Worm (Caenorhabditis elegans) whole organism, early embryonic: ENCODE measurements around the gene B0273.115.

Source experiments
- aly-1 ChIP-seq: sonication (generic microtip); optimal IDR thresholded peaks from 2 replicates; lab custom pipeline; 2016; ENCODE audit warnings: missing genetic modification characterization, missing compliant biosample characterization
- ama-1 ChIP-seq: fragments of 150-350 bp; optimal IDR thresholded peaks from 2 replicates; lab custom pipeline; 2014
- ceh-13 ChIP-seq: fragments of 200-800 bp; sonication (Bioruptor generic); optimal IDR thresholded peaks from 2 replicates; lab custom pipeline; 2018; ENCODE audit warnings: mild to moderate bottlenecking, missing genetic modification characterization, missing compliant biosample characterization
- ceh-36 ChIP-seq: sonication (generic microtip); optimal IDR thresholded peaks from 2 replicates; lab custom pipeline; 2016; ENCODE audit warnings: missing genetic modification characterization, inconsistent platforms, missing compliant biosample characterization
- ets-7 ChIP-seq: sonication (generic microtip); optimal IDR thresholded peaks from 2 replicates; lab custom pipeline; 2016; ENCODE audit warnings: missing genotype, missing genetic modification characterization, missing compliant biosample characterization
- flt-1 ChIP-seq: fragments of 200-800 bp; sonication (Bioruptor generic); IDR thresholded peaks from 2 replicates; pipeline ENCODE4 v1.3.6; 2022; ENCODE audit warnings: missing genetic modification characterization, missing compliant biosample characterization
- hmbx-1 ChIP-seq: sonication (generic microtip); optimal IDR thresholded peaks from 2 replicates; lab custom pipeline; 2016; ENCODE audit warnings: mild to moderate bottlenecking, missing genetic modification characterization, missing compliant biosample characterization
- hnd-1 ChIP-seq: sonication (generic microtip); optimal IDR thresholded peaks from 2 replicates; lab custom pipeline; 2016; ENCODE audit warnings: missing genetic modification characterization, missing compliant biosample characterization
- pes-1 ChIP-seq: fragments of 200-800 bp; sonication (Bioruptor generic); IDR thresholded peaks from 2 replicates; pipeline ENCODE4 v1.3.6; 2022; ENCODE audit warnings: missing genetic modification reagents, missing genetic modification characterization, missing compliant biosample characterization
- sea-1 ChIP-seq: fragments of 200-800 bp; sonication (Bioruptor generic); conservative IDR thresholded peaks from 2 replicates; pipeline ENCODE4 v1.3.6; 2022; ENCODE audit warnings: missing genetic modification characterization, missing compliant biosample characterization
- tra-4 ChIP-seq: sonication (generic microtip); optimal IDR thresholded peaks from 2 replicates; lab custom pipeline; 2017; ENCODE audit warnings: missing genetic modification characterization, missing compliant biosample characterization

ce11 chrIV:5473098-5473497, 17.9 kb downstream of the B0273.115 start:
- TF ChIP-seq sea-1 (GFP tag; lab: Robert Waterston, UW) (no peak), pes-1 (GFP tag; lab: Robert Waterston, UW) (no peak), ama-1 (lab: Kevin White, UChicago) (no peak), tra-4 (tag; lab: Kevin White, UChicago) (no peak), flt-1 (GFP tag; lab: Robert Waterston, UW) (no peak), ceh-13 (GFP tag; lab: Kevin White, UChicago) (no peak), ceh-36 (no peak), aly-1 (no peak), hmbx-1 (tag; lab: Kevin White, UChicago) (no peak), ets-7 (tag; lab: Kevin White, UChicago) (no peak), hnd-1 (tag; lab: Kevin White, UChicago) (no peak)
